Fruit fly (Drosophila melanogaster) S2 (cell line): ENCODE data around the gene CG6628.

Source experiments
- CG8478 ChIP-seq: fragments of >200 bp; optimal IDR thresholded peaks from 2 replicates; lab custom pipeline; 2018
- CTCF ChIP-seq, 2 experiments: fragments of >200 bp; optimal IDR thresholded peaks; 2 replicates each; lab custom pipeline; 2018

DNA sequence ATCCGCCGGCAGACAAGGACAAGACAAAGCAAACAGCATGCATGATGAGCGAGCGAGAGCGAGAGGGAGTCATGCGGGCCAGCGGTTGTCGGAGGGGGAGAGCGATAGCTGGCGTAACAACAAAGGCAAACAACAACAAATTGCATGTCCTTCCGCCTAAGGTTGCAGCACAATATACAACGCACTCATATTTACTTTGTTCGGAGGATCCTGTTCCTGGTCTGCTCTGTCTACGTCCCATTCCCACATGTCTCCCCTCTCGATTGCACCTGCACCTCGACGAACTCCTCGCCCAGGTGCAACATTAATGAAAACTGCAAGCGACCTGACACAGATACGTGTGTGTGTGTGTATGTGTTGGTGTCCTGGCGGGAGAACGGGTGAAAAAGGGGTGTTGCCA lies 22.4 kb upstream of the CG6628 start:
- TF ChIP-seq CTCF (optimal IDR thresholded peaks at IDR 0.05; lab: Kevin White, UChicago) (no peak), CG8478 (no peak)
